Fruit fly (Drosophila melanogaster) whole organism, prepupa: ENCODE data around the gene acj6.

Experiments
- CG10631 ChIP-seq: fragments of 200-800 bp; sonication (Bioruptor generic); optimal IDR thresholded peaks from 2 replicates; lab custom pipeline; 2016; ENCODE audit warnings: missing biosample characterization, missing genetic modification characterization
- CG10669 ChIP-seq: fragments of 200-800 bp; sonication (Bioruptor generic); optimal IDR thresholded peaks from 3 replicates; lab custom pipeline; 2018; ENCODE audit warnings: missing biosample characterization, mild to moderate bottlenecking, missing genetic modification characterization, moderate library complexity
- CG11294 ChIP-seq: fragments of 200-800 bp; sonication (Bioruptor generic); IDR thresholded peaks from 2 replicates; pipeline ENCODE4 v1.3.6; 2022; ENCODE audit warnings: missing biosample characterization, missing genetic modification characterization
- CG11762 ChIP-seq: fragments of 200-800 bp; sonication (Bioruptor generic); optimal IDR thresholded peaks from 3 replicates; lab custom pipeline; 2016; ENCODE audit warnings: missing biosample characterization, missing genetic modification characterization; ENCODE audit not compliant: insufficient read depth
- CG11902 ChIP-seq: fragments of 200-800 bp; sonication (Bioruptor generic); optimal IDR thresholded peaks from 3 replicates; lab custom pipeline; 2016; ENCODE audit warnings: missing biosample characterization, missing genetic modification characterization
- CG15336 ChIP-seq: fragments of 200-800 bp; sonication (Bioruptor generic); IDR thresholded peaks from 2 replicates; pipeline ENCODE4 v1.3.6; 2022; ENCODE audit warnings: missing biosample characterization, missing genetic modification characterization
- CG1621 ChIP-seq: fragments of 200-800 bp; sonication (Bioruptor generic); optimal IDR thresholded peaks from 3 replicates; lab custom pipeline; 2018; ENCODE audit warnings: missing biosample characterization, mild to moderate bottlenecking, missing genetic modification characterization
- CG16779 ChIP-seq: fragments of 200-800 bp; sonication (Bioruptor generic); optimal IDR thresholded peaks from 3 replicates; lab custom pipeline; 2017; ENCODE audit warnings: missing biosample characterization, mild to moderate bottlenecking, missing genetic modification characterization
- CG3032 ChIP-seq: fragments of 200-800 bp; optimal IDR thresholded peaks from 2 replicates; lab custom pipeline; 2019; ENCODE audit warnings: missing biosample characterization, mild to moderate bottlenecking, missing genetic modification characterization, moderate library complexity
- CG32006 ChIP-seq: fragments of 200-800 bp; sonication (Bioruptor generic); optimal IDR thresholded peaks from 3 replicates; lab custom pipeline; 2017; ENCODE audit warnings: missing biosample characterization, mild to moderate bottlenecking, missing genetic modification characterization
- CG34406 ChIP-seq: fragments of 200-800 bp; sonication (Bioruptor generic); optimal IDR thresholded peaks from 3 replicates; lab custom pipeline; 2016; ENCODE audit warnings: missing biosample characterization, missing genetic modification characterization
- CG3919 ChIP-seq: fragments of 200-800 bp; sonication (Bioruptor generic); optimal IDR thresholded peaks from 3 replicates; lab custom pipeline; 2016; ENCODE audit warnings: missing biosample characterization, missing genetic modification characterization
- CG4318 ChIP-seq: fragments of 200-800 bp; sonication (Bioruptor generic); optimal IDR thresholded peaks from 3 replicates; lab custom pipeline; 2017; ENCODE audit warnings: missing biosample characterization, mild to moderate bottlenecking, missing genetic modification characterization
- CG6163 ChIP-seq: fragments of 200-800 bp; sonication (Bioruptor generic); IDR thresholded peaks from 3 replicates; pipeline ENCODE4 v1.3.6; 2022; ENCODE audit warnings: missing biosample characterization, missing genetic modification characterization
- CG6276 ChIP-seq: fragments of 200-800 bp; sonication (Bioruptor generic); optimal IDR thresholded peaks from 2 replicates; lab custom pipeline; 2017; ENCODE audit warnings: missing biosample characterization, mild to moderate bottlenecking, missing genetic modification characterization
- CG6792 ChIP-seq: fragments of 200-800 bp; sonication (Bioruptor generic); optimal IDR thresholded peaks from 3 replicates; lab custom pipeline; 2016; ENCODE audit warnings: missing biosample characterization, missing genetic modification characterization
- CG6808 ChIP-seq: fragments of 200-800 bp; sonication (Bioruptor generic); optimal IDR thresholded peaks from 3 replicates; lab custom pipeline; 2017; ENCODE audit warnings: missing biosample characterization, missing genetic modification characterization, mild to moderate bottlenecking, moderate library complexity, missing genetic modification reagents
- CG6854 ChIP-seq: fragments of 200-800 bp; sonication (Bioruptor generic); optimal IDR thresholded peaks from 2 replicates; lab custom pipeline; 2017; ENCODE audit warnings: missing biosample characterization, mild to moderate bottlenecking, missing genetic modification characterization
- CG8119 ChIP-seq: fragments of 200-800 bp; sonication (Bioruptor generic); IDR thresholded peaks from 3 replicates; pipeline ENCODE4 v1.3.6; 2022; ENCODE audit warnings: missing biosample characterization, missing genetic modification characterization
- CG8632 ChIP-seq: fragments of 200-800 bp; sonication (Bioruptor generic); optimal IDR thresholded peaks from 3 replicates; lab custom pipeline; 2016; ENCODE audit warnings: missing biosample characterization, missing genetic modification characterization
- CG9139 ChIP-seq: fragments of 200-800 bp; sonication (Bioruptor generic); optimal IDR thresholded peaks from 3 replicates; lab custom pipeline; 2017; ENCODE audit warnings: missing biosample characterization, mild to moderate bottlenecking, missing genetic modification characterization
- Eip93F ChIP-seq: fragments of 200-800 bp; sonication (Bioruptor generic); optimal IDR thresholded peaks from 2 replicates; lab custom pipeline; 2016; ENCODE audit warnings: missing biosample characterization, mild to moderate bottlenecking, missing genetic modification characterization
- Ets21C ChIP-seq: fragments of 200-800 bp; sonication (Bioruptor generic); optimal IDR thresholded peaks from 3 replicates; lab custom pipeline; 2016; ENCODE audit warnings: missing biosample characterization, missing genetic modification characterization
- Ets96B ChIP-seq: fragments of 200-800 bp; optimal IDR thresholded peaks from 2 replicates; lab custom pipeline; 2019; ENCODE audit warnings: missing biosample characterization, mild to moderate bottlenecking, missing genetic modification characterization, moderate library complexity
- Gug ChIP-seq: fragments of 200-800 bp; sonication (Bioruptor generic); IDR thresholded peaks from 2 replicates; pipeline ENCODE4 v1.3.6; 2022; ENCODE audit warnings: missing biosample characterization, missing genetic modification characterization
- Hr39 ChIP-seq: fragments of 200-800 bp; sonication (Bioruptor generic); optimal IDR thresholded peaks from 2 replicates; lab custom pipeline; 2016; ENCODE audit warnings: missing biosample characterization, missing genetic modification characterization
- Hr4 ChIP-seq: fragments of 200-800 bp; sonication (Bioruptor generic); optimal IDR thresholded peaks from 3 replicates; lab custom pipeline; 2016; ENCODE audit warnings: missing biosample characterization, missing genetic modification characterization
- Lpt ChIP-seq: fragments of 200-800 bp; sonication (Bioruptor generic); optimal IDR thresholded peaks from 3 replicates; lab custom pipeline; 2016; ENCODE audit warnings: missing biosample characterization, missing genetic modification characterization
- OdsH ChIP-seq: fragments of 200-800 bp; sonication (Bioruptor generic); optimal IDR thresholded peaks from 3 replicates; lab custom pipeline; 2016; ENCODE audit warnings: missing biosample characterization, missing genetic modification characterization
- Smox ChIP-seq: fragments of 200-800 bp; sonication (Bioruptor generic); optimal IDR thresholded peaks from 3 replicates; lab custom pipeline; 2016; ENCODE audit warnings: missing biosample characterization, missing genetic modification characterization
- Sox102F ChIP-seq: fragments of 200-800 bp; sonication (Bioruptor generic); optimal IDR thresholded peaks from 2 replicates; lab custom pipeline; 2016; ENCODE audit warnings: missing biosample characterization, mild to moderate bottlenecking, missing genetic modification characterization
- Sox14 ChIP-seq: fragments of 200-800 bp; sonication (Bioruptor generic); optimal IDR thresholded peaks from 3 replicates; lab custom pipeline; 2016; ENCODE audit warnings: missing biosample characterization, missing genetic modification characterization
- Sox15 ChIP-seq: fragments of 200-800 bp; sonication (Bioruptor generic); optimal IDR thresholded peaks from 3 replicates; lab custom pipeline; 2016; ENCODE audit warnings: missing biosample characterization, missing genetic modification characterization
- achi ChIP-seq: fragments of 200-800 bp; sonication (Bioruptor generic); optimal IDR thresholded peaks from 3 replicates; lab custom pipeline; 2016; ENCODE audit warnings: missing biosample characterization, missing genetic modification characterization
- acj6 ChIP-seq: fragments of 200-800 bp; sonication (Bioruptor generic); optimal IDR thresholded peaks from 3 replicates; lab custom pipeline; 2016; ENCODE audit warnings: missing biosample characterization, missing genetic modification characterization
- eg ChIP-seq: fragments of 200-800 bp; sonication (Bioruptor generic); IDR thresholded peaks from 3 replicates; pipeline ENCODE4 v1.3.6; 2022; ENCODE audit warnings: missing biosample characterization, missing genetic modification characterization
- esn ChIP-seq: fragments of 200-800 bp; sonication (Bioruptor generic); optimal IDR thresholded peaks from 2 replicates; lab custom pipeline; 2016; ENCODE audit warnings: missing biosample characterization, mild to moderate bottlenecking, missing genetic modification characterization, moderate library complexity
- fd85E ChIP-seq: fragments of 200-800 bp; sonication (Bioruptor generic); optimal IDR thresholded peaks from 3 replicates; lab custom pipeline; 2016; ENCODE audit warnings: missing biosample characterization, missing genetic modification characterization
- fkh ChIP-seq: fragments of 200-800 bp; sonication (Bioruptor generic); optimal IDR thresholded peaks from 3 replicates; lab custom pipeline; 2017; ENCODE audit warnings: missing biosample characterization, mild to moderate bottlenecking, missing genetic modification characterization, moderate library complexity
- net ChIP-seq: fragments of 200-800 bp; sonication (Bioruptor generic); optimal IDR thresholded peaks from 3 replicates; lab custom pipeline; 2016; ENCODE audit warnings: missing biosample characterization, missing genetic modification characterization
- pdm3 ChIP-seq: fragments of 200-800 bp; sonication (Bioruptor generic); optimal IDR thresholded peaks from 3 replicates; lab custom pipeline; 2016; ENCODE audit warnings: missing biosample characterization, missing genetic modification characterization
- salr ChIP-seq, 2 experiments: fragments of 200-800 bp; sonication (Bioruptor generic); optimal IDR thresholded peaks; 3 replicates each; lab custom pipeline; 2016 to 2018; ENCODE audit warnings: missing biosample characterization in 2 of 2, missing genetic modification characterization in 2 of 2, mild to moderate bottlenecking in 1 of 2
- spab ChIP-seq: fragments of 200-800 bp; sonication (Bioruptor generic); optimal IDR thresholded peaks from 2 replicates; lab custom pipeline; 2017; ENCODE audit warnings: missing biosample characterization, mild to moderate bottlenecking, missing genetic modification characterization, missing genetic modification reagents
- svp ChIP-seq: fragments of 200-800 bp; sonication (Bioruptor generic); peaks from one replicate; lab custom pipeline; 2016; ENCODE audit warnings: missing biosample characterization, missing genetic modification characterization
- topi ChIP-seq: fragments of 200-800 bp; sonication (Bioruptor generic); optimal IDR thresholded peaks from 3 replicates; lab custom pipeline; 2016; ENCODE audit warnings: missing biosample characterization, missing genetic modification characterization
- vri ChIP-seq: fragments of 200-800 bp; sonication (Bioruptor generic); optimal IDR thresholded peaks from 3 replicates; lab custom pipeline; 2016; ENCODE audit warnings: missing biosample characterization, mild to moderate bottlenecking, missing genetic modification characterization

acj6 gene

DNA sequence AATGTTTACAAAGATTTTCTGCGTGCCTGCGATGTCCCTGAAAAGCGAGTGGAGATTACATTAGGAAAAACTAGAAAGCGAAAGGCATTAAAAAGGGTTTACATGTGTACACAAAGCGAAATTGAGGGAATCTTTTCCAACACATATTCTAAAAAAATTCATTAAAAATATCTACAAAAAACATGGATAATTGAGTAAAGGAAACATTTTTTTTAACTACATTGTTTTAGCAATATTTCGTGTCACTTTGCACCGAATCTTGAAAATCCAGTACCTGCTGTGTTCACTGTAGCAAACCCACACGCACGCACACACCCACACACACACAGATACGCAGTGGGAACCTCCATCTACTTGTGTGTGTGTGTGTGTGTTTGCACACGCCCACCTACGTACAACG lies 74.7 kb downstream of the acj6 start (continued):
- no peak for TF ChIP-seq fd85E (GFP tag; lab: Kevin White, UChicago)
- TF ChIP-seq CG6276 (GFP tag; lab: Kevin White, UChicago) = no peak
- no peak for TF ChIP-seq Eip93F (GFP tag; lab: Kevin White, UChicago)
- TF ChIP-seq CG32006 (GFP tag; lab: Kevin White, UChicago) = peak; percentile 17
- no peak for TF ChIP-seq Ets96B (tag; lab: Kevin White, UChicago)
- no peak for TF ChIP-seq CG4318 (GFP tag; lab: Kevin White, UChicago)
- TF ChIP-seq CG11902 (GFP tag; lab: Kevin White, UChicago) = peak; percentile 1
- TF ChIP-seq CG15336 (GFP tag; lab: Robert Waterston, UW) = no peak
- no peak for TF ChIP-seq CG10669 (GFP tag; lab: Kevin White, UChicago)
- no peak for TF ChIP-seq CG6854 (GFP tag; lab: Kevin White, UChicago)
- no peak for TF ChIP-seq Gug
- TF ChIP-seq CG10631 (GFP tag; lab: Kevin White, UChicago) = peak; percentile 10
- peak; percentile 25 for TF ChIP-seq Hr39 (GFP tag; lab: Kevin White, UChicago)
- no peak for TF ChIP-seq Ets21C
- no peak for TF ChIP-seq Hr4 (GFP tag; lab: Kevin White, UChicago)
- TF ChIP-seq achi (GFP tag; lab: Kevin White, UChicago) = no peak
- peak; percentile 3 for TF ChIP-seq OdsH
- TF ChIP-seq Sox14 (GFP tag; lab: Kevin White, UChicago) = no peak
- no peak for TF ChIP-seq CG34406 (GFP tag; lab: Kevin White, UChicago)
- TF ChIP-seq CG6808 (GFP tag; lab: Kevin White, UChicago) = no peak
- no peak for TF ChIP-seq salr (GFP tag; optimal IDR thresholded peaks at IDR 0.05; lab: Kevin White, UChicago)
- TF ChIP-seq Lpt = no peak
- TF ChIP-seq fkh = no peak
- TF ChIP-seq CG6792 (GFP tag; lab: Kevin White, UChicago) = no peak
- TF ChIP-seq CG3032 (tag; lab: Kevin White, UChicago) = no peak
- no peak for TF ChIP-seq CG8632 (GFP tag; lab: Kevin White, UChicago)
- no peak for TF ChIP-seq CG3919 (GFP tag; lab: Kevin White, UChicago)
- TF ChIP-seq topi = peak; percentile 2
- no peak for TF ChIP-seq svp (GFP tag; lab: Kevin White, UChicago)

DNA sequence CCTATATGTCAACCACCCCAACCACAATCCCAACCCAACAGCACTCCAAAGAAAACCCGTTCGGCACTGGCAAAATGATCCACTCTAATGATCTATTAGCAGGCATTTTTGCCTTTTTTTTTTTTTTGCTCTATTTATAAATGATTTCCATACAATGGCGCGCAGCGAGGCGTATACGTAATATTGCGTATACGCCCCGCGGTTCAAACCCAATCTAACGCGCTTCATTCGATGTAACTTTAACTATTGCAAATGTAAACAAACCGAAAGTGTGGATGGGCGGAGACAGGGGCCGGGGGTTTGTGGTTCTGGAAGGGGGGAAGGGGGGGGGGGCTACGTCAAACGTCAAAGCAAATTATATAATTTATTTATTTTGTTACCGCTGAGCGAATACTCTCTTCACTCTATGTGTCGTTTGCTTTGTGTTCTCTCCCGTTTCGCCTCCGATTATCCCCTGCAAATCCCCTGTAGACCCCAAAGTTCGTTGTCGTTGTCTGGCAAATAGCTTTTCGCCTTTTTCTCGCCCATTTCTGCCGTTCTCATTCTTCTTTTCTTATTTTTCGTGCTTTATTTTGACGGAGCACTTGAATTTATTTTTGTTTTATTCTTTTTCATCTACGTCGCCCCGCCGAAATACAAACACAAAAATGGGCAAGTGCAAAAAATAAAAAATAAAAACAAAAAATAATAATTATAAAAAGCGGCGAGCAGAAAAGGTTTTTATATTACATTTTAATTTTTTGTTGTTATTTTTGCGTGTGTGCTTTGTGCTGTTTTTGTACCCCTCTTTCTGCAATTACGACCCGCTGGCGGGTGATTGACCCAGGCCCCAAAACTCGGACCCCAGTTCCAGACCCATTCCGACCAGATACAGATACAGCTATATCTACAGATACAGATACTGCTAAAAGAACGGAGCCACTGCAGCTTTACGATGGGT lies 75.4 kb downstream of the acj6 start:
- TF ChIP-seq Hr4 (GFP tag; lab: Kevin White, UChicago) (no peak), CG6808 (GFP tag; lab: Kevin White, UChicago) (no peak), CG9139 (GFP tag; lab: Kevin White, UChicago) (no peak), CG8119 (GFP tag; lab: Robert Waterston, UW) (no peak), spab (no peak), CG16779 (tag; lab: Kevin White, UChicago) (no peak), CG32006 (GFP tag; lab: Kevin White, UChicago) (no peak), CG3919 (GFP tag; lab: Kevin White, UChicago) (no peak), net (GFP tag; lab: Kevin White, UChicago) (no peak), CG3032 (tag; lab: Kevin White, UChicago) (no peak), CG6163 (no peak), fd85E (GFP tag; lab: Kevin White, UChicago) (no peak), Smox (no peak), Sox15 (no peak), Eip93F (GFP tag; lab: Kevin White, UChicago) (peak; percentile 49), pdm3 (GFP tag; lab: Kevin White, UChicago) (no peak), CG11902 (GFP tag; lab: Kevin White, UChicago) (no peak), esn (GFP tag; lab: Kevin White, UChicago) (no peak), CG6854 (GFP tag; lab: Kevin White, UChicago) (peak; percentile 15), CG15336 (GFP tag; lab: Robert Waterston, UW) (no peak), acj6 (no peak), Sox14 (GFP tag; lab: Kevin White, UChicago) (no peak), salr (GFP tag; optimal IDR thresholded peaks at IDR 0.05; lab: Kevin White, UChicago) (no peak), vri (GFP tag; lab: Kevin White, UChicago) (peak; percentile 84), CG11762 (GFP tag; lab: Kevin White, UChicago) (no peak), CG11294 (GFP tag; lab: Robert Waterston, UW) (no peak), CG1621 (tag; lab: Kevin White, UChicago) (no peak), achi (GFP tag; lab: Kevin White, UChicago) (no peak), Sox102F (GFP tag; lab: Kevin White, UChicago) (peak; percentile 15), Gug (no peak), eg (GFP tag; lab: Robert Waterston, UW) (0 out of 3 replicates have a peak, but pooled peaks have one; percentile 26), CG6276 (GFP tag; lab: Kevin White, UChicago) (no peak), CG4318 (GFP tag; lab: Kevin White, UChicago) (no peak), svp (GFP tag; lab: Kevin White, UChicago) (peak; percentile 77)
